Worm (Caenorhabditis elegans): ENCODE data around the gene T28C12.2.

T28C12.2 gene

DNA sequence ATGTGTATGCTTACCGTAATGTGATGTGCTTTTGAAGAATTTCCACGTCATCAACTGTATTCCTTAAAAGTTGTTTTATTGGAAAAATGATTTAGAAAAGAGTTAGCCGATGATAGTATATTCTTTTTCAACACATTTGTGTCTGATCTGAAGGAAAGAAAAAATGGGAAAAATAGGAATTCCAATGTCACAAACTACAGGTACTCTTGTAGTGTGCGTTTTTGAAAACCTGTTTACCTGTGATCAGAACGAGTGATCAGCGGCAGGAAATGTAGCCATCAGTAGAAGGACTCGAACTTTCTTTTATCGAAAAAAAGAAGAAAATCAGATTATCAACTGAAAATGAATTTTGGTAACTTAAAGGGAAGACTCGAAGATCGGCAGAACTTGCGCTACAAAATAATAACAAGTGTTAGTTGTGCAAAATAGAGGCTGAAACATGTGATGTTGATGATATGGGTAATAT lies 7.2 kb upstream of the T28C12.2 start, which contains the start of gene T28C12.15:
Gene T28C12.15, minus strand, starts transcription at position 51 of the 466 bp plus-strand sequence.
- no peak for TF ChIP-seq dao-5 (tag; optimal IDR thresholded peaks at IDR 0.05)
- no peak for TF ChIP-seq W03F9.2 (tag; optimal IDR thresholded peaks at IDR 0.05)
- TF ChIP-seq him-1 (tag; optimal IDR thresholded peaks at IDR 0.05), result no peak

DNA sequence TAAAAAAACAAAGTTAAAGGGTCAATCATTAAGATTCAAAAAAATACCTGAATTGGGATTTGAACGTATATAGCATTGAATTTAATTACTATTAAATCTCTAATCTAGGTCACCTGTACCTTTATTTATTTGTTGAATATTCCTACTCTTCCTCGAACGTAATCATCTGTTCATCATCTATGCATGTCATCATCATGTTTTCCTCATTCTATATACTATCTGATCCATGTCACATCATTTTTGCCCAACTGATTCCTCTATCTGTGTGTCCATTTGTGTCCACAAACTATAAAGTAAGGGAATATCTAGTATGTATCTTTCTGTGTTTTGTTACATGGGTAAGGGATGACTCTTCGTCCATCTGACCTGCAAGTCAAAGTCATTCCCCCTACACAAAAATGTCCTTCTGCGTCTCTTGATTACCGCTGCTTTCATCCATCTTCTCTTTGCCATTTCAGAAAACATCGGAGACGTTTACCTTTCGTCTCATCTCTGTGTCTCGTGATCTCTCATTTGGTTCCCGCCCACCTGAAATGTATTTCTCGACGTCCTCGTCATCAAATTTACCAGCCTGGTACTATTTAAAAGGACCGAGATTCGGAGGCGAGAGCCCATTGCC lies 6.1 kb upstream of the T28C12.2 start:
- TF ChIP-seq dao-5 (tag; optimal IDR thresholded peaks at IDR 0.05), result no peak
- no peak for TF ChIP-seq W03F9.2 (tag; optimal IDR thresholded peaks at IDR 0.05)
- TF ChIP-seq him-1 (tag; optimal IDR thresholded peaks at IDR 0.05), result no peak

DNA sequence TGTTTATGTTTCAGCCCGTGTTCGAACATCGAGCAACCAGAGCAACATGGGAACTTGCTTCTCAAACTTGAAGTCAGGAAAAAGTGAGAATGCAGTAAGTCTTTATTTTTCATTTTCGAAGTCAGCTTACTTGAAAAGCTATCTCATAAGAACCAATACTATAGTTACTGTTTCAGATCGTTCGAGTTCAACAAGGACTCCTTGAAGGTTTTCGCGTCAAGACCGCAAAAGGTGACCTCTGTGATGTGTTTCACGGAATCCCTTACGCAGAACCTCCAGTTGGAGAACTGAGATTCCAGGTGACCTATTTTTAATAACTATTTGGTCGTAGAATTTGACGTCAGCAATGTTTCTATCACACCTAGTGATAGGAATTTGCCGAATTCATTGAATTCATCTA lies 5.4 kb upstream of the T28C12.2 start:
- no peak for TF ChIP-seq W03F9.2 (tag; optimal IDR thresholded peaks at IDR 0.05)
- TF ChIP-seq him-1 (tag; optimal IDR thresholded peaks at IDR 0.05), result no peak
- TF ChIP-seq dao-5 (tag; optimal IDR thresholded peaks at IDR 0.05), result no peak

DNA sequence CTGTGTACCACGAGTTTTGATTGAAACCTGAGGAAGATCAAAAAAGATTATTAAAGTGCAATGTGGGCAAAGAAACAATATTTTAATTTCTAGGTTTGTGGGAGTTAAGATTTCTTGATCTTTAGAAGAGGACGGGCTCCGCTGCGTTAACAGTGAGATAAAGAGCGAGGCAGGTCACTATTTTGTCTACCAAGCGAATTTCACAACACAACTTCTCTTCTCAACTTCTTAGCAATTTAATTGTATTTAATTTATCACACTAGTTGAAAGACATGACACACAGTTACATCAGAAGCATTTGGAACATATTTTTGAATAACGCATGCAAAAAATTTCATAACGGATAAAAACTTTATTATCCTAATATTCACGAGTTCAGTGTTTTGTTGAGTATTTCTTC lies 2.6 kb upstream of the T28C12.2 start:
- TF ChIP-seq dao-5 (tag; optimal IDR thresholded peaks at IDR 0.05) (no peak), him-1 (tag; optimal IDR thresholded peaks at IDR 0.05) (no peak), W03F9.2 (tag; optimal IDR thresholded peaks at IDR 0.05) (no peak)

DNA sequence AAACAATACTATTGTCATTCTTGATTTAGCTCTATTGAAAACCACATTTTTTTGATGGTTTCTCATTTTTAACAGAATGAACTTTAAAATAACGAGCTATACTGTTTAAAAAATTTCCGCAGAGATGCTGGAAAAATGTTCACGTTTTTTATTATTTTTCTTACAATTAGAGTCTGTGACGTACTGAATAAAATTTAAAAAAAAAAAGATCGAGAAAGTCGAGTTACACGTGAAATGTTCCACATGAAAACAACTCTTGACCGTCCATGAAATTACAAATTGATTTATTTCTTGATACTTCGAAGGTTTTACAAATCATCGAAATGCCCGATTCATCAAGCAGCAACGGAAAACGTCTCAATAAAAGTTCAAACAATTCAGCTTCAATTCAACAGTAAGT lies 2.0 kb upstream of the T28C12.2 start, which contains the start of gene fbxa-202:
Gene fbxa-202, plus strand, starts transcription at position 301 of the 400 bp plus-strand sequence.
- TF ChIP-seq him-1 (tag; optimal IDR thresholded peaks at IDR 0.05) (no peak), W03F9.2 (tag; optimal IDR thresholded peaks at IDR 0.05) (no peak), dao-5 (tag; optimal IDR thresholded peaks at IDR 0.05) (no peak)

DNA sequence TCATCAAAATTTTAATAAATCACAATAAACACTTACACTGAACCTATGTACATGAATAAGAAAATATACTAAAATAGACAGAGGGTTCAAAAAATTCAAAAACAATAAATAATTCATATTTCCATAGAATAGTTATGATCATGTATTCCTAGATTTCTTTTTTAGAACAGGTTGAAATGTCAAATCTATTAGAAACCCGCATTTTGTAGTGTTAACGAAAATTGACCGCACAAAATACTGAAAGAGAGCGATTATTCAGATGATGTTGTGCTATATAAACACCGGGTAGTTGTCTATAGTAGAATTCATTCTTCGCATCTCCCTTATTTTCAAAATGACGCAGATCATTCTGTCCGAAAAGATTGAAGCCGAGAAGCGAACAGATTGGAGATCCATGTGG lies 2.6 kb downstream of the T28C12.2 start, which contains the start of gene T28C12.1:
Gene T28C12.1, plus strand, starts transcription at position 301 of the 400 bp plus-strand sequence.
- no peak for TF ChIP-seq W03F9.2 (tag; optimal IDR thresholded peaks at IDR 0.05)

DNA sequence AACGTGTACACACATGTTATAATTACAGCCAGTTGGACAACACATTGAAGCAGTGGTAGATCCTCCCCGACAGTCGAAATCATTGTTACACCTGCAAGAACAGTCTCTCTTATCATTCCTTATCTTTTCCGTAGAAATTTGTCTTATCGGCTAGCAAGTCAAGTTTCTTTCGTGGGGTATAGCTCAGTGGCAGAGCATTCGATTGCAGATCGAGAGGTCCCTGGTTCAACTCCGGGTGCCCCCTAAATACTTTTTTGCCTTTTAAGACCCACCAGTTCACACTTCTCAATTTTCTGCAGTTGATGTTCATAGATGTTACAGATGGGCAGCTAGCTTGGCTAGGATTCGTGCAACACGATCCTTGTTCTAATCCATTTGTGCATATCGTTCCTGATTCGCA lies 6.2 kb downstream of the T28C12.2 start:
- TF ChIP-seq W03F9.2 (tag; optimal IDR thresholded peaks at IDR 0.05) (no peak), dao-5 (tag; optimal IDR thresholded peaks at IDR 0.05) (peak; percentile 22), him-1 (tag; optimal IDR thresholded peaks at IDR 0.05) (no peak)

DNA sequence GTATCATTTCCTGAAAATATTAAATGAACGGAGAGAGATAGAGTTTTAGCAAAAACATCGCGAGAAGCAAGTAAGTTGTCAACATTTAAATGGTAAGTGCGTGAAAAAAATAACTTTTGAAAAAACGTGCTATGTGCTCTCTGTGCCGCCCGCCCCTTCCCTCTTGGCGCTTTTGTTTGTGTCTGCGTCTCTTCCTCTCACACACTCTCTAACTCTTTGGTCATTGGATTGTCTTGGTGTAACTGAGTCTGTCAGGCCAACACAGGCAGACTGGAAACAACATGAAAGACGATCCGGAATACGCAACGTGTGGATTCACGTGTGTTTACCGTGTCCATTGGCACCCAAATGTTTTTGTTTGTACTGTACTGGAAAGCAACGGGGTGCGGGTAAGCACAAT lies 7.1 kb downstream of the T28C12.2 start, which contains the start of gene T28C12.6:
Gene T28C12.6, minus strand, starts transcription at position 12 of the 400 bp plus-strand sequence.
- no peak for TF ChIP-seq dao-5 (tag; optimal IDR thresholded peaks at IDR 0.05)
- no peak for TF ChIP-seq W03F9.2 (tag; optimal IDR thresholded peaks at IDR 0.05)
- no peak for TF ChIP-seq him-1 (tag; optimal IDR thresholded peaks at IDR 0.05)

DNA sequence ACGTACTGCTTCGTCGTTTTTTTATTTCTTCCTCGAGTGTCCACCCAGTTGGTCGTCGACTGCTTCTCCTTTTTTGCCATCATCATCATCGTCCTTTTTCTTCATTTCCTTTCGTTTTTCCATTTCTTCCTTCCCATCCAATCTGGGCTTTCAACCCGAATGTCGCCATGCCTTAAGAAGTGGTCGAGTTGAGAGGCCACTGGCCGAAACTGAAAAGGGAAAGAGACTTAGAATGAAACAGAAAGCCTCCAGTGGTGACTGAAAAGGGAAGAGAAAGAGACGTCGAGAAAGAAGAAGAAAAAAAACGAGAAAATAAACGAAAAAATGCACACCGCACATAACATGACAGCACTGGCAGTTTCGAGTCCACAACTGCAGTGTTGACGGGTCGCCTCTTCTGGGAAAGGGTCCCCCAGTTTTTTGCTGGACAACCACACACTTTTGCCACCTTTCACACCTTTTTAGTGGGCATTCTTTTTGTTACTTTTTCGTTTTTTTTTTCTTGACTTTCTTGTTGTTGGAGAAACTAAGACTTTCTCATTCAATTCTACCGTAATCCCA lies 12.2 kb downstream of the T28C12.2 start:
- TF ChIP-seq W03F9.2 (tag; optimal IDR thresholded peaks at IDR 0.05) (no peak), him-1 (tag; optimal IDR thresholded peaks at IDR 0.05) (peak; percentile 58), dao-5 (tag; optimal IDR thresholded peaks at IDR 0.05) (no peak)

DNA sequence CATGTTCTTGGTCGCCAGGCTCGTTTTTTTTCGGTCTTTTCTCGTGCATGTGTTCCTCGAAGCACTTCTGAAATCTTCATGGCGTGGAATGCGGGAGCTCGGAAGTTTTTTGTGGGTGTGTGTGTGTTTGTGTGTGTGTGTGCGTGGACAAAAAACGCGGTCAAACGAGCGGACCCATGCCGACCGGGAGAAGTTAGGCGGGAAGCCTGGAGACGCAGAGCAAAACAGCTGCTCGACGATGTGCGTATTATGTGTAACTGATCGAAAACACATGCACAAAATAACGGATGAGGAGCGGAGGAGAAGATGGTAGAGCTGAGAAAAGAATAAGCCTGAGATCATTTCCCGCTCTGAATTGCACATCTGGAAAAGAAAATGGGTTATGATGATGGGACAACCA lies 13.5 kb downstream of the T28C12.2 start:
- TF ChIP-seq W03F9.2 (tag; optimal IDR thresholded peaks at IDR 0.05), result no peak
- TF ChIP-seq him-1 (tag; optimal IDR thresholded peaks at IDR 0.05), result no peak
- TF ChIP-seq dao-5 (tag; optimal IDR thresholded peaks at IDR 0.05), result no peak

DNA sequence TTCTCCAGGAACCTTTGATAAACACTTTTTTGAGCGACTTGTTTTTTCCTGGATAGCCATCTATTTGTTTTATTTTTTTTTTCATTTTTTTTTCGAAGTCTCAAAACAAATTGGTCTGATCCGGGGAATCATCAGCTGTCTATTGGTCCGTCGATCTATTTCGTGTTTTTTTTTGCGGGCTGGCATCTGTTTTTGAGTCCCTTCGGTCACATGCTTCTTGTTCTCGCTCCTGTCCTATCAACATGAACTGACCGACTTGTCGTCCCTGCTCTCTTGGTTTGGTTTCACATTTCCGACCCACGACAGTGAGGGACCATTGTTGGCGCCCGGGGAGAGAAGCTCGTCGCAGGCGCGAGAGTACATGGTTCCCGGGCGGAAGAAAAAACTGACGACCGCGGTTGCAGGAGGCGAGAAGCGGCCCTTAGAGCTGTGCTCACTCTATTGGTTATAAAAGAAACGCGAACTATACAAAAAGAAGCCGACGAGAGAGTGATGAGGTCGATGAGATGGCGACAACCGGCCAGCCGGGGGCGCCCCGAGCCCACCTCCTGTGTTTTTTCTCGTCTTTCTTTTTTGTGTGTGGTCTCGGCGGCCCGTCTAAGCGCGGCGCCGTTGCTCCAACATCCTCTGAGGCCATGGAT lies 15.7 kb downstream of the T28C12.2 start:
- TF ChIP-seq W03F9.2 (tag; optimal IDR thresholded peaks at IDR 0.05), result no peak

DNA sequence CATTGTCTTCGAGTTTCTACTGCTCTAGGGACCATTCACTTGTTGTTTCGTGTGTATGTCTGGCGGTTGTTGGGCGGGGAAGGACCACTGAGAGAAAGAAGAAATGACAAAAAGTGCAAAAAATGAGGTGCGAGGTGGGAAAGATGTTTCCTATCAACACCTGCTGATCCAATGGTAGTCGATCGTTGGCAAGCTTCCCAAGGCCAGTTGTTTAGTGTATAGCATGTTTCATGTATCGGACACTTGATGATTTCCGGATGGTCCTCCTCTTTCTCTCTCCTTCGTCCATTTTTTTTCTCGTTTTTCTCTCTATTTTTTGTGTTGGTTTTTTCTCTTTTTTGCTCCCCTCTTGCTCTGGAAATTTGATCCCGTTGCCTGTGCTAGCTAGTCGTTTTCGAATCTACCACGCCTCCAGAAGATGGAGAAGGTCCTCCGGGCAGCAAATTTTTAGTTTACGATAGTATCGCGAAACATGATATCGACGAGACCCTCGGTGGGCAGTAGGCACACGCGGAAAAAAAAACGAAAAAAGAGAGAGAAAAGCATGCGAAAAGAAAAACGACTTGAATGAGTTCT lies 17.1 kb downstream of the T28C12.2 start:
- TF ChIP-seq W03F9.2 (tag; optimal IDR thresholded peaks at IDR 0.05), result no peak
- TF ChIP-seq him-1 (tag; optimal IDR thresholded peaks at IDR 0.05), result no peak
- TF ChIP-seq dao-5 (tag; optimal IDR thresholded peaks at IDR 0.05), result no peak

DNA sequence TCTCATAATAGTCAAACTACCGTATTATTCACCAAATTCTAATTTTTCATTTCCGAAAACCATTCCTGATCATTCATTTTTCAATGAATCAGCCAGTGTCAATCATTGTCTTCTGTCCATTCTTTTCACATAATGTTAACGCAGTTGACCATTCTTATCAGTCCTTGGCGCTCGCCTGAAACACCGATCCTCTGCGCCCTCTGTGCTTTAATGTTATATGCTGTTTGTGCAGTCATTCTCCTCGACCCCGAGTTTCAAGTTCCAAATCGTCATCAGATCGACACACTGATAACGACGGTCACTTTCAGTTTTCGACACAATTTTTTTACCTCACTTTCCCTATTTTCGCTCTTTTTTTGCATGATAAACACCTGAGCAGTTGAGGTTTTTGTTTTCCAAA lies 17.9 kb downstream of the T28C12.2 start:
- TF ChIP-seq dao-5 (tag; optimal IDR thresholded peaks at IDR 0.05), result no peak
- no peak for TF ChIP-seq him-1 (tag; optimal IDR thresholded peaks at IDR 0.05)
- TF ChIP-seq W03F9.2 (tag; optimal IDR thresholded peaks at IDR 0.05), result no peak

DNA sequence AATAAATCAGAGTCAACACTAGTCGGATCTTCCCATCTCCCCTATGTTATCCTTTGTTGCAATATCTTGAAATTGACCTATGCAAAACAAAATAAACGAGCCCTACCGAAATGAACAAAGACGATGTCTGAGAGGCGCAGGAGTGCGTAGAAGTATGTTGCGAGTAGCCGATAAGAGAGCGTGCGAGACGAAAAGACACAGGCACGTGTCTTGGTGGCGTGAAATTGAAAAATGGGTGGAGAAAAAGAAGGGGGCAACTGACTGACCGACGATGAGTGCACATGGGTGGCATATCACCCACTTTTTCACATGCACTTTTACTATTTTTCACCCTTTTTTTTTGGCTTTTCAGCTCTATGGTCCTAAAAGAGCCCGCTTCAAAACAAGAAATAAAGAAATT lies 19.1 kb downstream of the T28C12.2 start:
- TF ChIP-seq him-1 (tag; optimal IDR thresholded peaks at IDR 0.05), result no peak
- no peak for TF ChIP-seq dao-5 (tag; optimal IDR thresholded peaks at IDR 0.05)
- no peak for TF ChIP-seq W03F9.2 (tag; optimal IDR thresholded peaks at IDR 0.05)
